Worm (Caenorhabditis elegans): ENCODE measurements around the gene ugt-61.

Gene ugt-61

DNA sequence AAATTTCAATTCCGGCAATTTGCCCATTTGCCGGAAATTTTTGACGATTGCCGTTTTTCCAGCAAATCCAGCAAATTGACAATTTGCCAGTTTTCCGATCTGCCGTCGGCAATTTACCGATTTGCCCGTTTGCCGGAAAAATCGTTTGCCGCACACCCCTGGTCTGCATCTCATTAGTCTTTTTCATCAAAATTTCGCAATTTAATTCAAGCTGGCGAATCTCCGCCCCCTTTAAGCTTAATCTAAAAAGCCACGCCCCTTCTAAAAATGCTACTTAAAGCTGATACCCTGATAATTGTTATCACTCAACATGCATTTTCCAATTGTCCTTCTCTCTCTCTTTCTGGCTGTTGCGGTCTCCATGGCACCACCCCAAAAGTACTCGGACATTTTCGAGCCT lies 41.1 kb downstream of the ugt-61 start, which contains the start of gene Y60C6A.1:
Gene Y60C6A.1, plus strand, starts transcription at position 301 of the 400 bp plus-strand sequence.
- TF ChIP-seq pha-4 (tag; optimal IDR thresholded peaks at IDR 0.05) (no peak), lin-13 (tag; optimal IDR thresholded peaks at IDR 0.05) (no peak), mep-1 (tag; optimal IDR thresholded peaks at IDR 0.05) (no peak), elt-1 (tag; optimal IDR thresholded peaks at IDR 0.05; ENCODE audit: borderline replicate concordance, insufficient read depth) (no peak), ztf-11 (tag; optimal IDR thresholded peaks at IDR 0.05) (no peak), nhr-28 (tag; optimal IDR thresholded peaks at IDR 0.05) (no peak), bed-3 (GFP tag; optimal IDR thresholded peaks at IDR 0.05) (no peak), nhr-12 (tag; optimal IDR thresholded peaks at IDR 0.05) (no peak), nhr-237 (tag; optimal IDR thresholded peaks at IDR 0.05) (no peak), mls-2 (tag; optimal IDR thresholded peaks at IDR 0.05) (no peak), zip-8 (tag; optimal IDR thresholded peaks at IDR 0.05) (no peak), flh-1 (GFP tag; optimal IDR thresholded peaks at IDR 0.05) (no peak), tbx-8 (GFP tag; optimal IDR thresholded peaks at IDR 0.05) (no peak)

DNA sequence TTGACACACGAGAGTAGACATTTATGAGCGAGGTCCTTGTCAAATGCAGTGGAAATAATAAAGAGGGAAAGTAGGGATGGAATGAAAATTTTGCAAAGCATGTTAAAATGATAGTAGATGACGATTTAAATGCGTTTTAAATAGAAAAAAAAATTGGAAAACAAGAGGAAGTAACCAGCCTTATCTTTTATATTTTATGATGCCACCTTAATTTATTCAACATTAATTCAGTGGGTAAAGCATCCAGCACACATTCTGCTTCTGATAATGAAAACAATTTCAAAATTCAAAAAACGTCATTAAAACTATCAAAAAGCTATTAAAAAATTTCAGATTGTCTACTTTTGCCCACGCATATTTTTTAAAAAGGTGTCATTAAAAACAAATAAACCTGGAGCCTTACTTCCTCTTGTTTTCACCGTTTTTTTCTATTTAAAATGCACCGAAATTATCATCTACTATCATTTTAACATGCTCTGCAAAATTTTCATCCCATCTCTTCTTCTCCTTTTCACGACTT lies 43.2 kb downstream of the ugt-61 start, which contains the start of the genes Y60C6A.2 and Y60C6A.3:
Gene Y60C6A.2, minus strand, starts transcription at position 101 of the 520 bp plus-strand sequence.
Gene Y60C6A.3, plus strand, starts transcription at position 470 of the 520 bp plus-strand sequence.
- no peak for TF ChIP-seq nhr-76 (tag; optimal IDR thresholded peaks at IDR 0.05)
- TF ChIP-seq zip-8 (tag; optimal IDR thresholded peaks at IDR 0.05): no peak
- TF ChIP-seq ztf-11 (tag; optimal IDR thresholded peaks at IDR 0.05): no peak
- TF ChIP-seq nhr-12 (tag; optimal IDR thresholded peaks at IDR 0.05): no peak
- no peak for TF ChIP-seq lin-32 (GFP tag; optimal IDR thresholded peaks at IDR 0.05)
- TF ChIP-seq ceh-39 (tag; optimal IDR thresholded peaks at IDR 0.05): no peak
- no peak for TF ChIP-seq blmp-1 (tag; optimal IDR thresholded peaks at IDR 0.05)
- TF ChIP-seq ham-2 (GFP tag; optimal IDR thresholded peaks at IDR 0.05): no peak
- no peak for TF ChIP-seq cnd-1 (tag; optimal IDR thresholded peaks at IDR 0.05)

DNA sequence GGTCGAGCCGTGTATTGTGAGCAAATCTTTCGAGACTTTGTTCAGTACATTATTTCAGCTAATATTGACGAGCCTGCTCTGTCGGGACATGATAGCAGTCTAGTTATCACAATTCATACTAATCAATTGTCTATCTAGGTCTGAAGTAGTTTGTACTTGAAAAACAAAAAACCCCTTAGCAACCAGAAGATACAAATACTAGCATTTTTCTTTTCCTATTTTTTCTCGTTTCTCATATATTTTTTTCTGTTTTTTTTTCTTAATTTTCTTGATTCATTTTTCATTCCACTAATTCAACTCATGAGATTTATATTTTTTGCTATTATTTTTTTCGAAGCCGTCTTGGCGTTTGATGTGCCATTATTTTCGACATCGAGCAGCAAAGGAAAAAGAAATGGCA lies 44.9 kb downstream of the ugt-61 start, which contains the start of gene R02F11.9:
Gene R02F11.9, plus strand, starts transcription at position 301 of the 400 bp plus-strand sequence.
- TF ChIP-seq ces-1 (GFP tag; optimal IDR thresholded peaks at IDR 0.05) (no peak), snpc-4 (tag; optimal IDR thresholded peaks at IDR 0.05) (no peak)

DNA sequence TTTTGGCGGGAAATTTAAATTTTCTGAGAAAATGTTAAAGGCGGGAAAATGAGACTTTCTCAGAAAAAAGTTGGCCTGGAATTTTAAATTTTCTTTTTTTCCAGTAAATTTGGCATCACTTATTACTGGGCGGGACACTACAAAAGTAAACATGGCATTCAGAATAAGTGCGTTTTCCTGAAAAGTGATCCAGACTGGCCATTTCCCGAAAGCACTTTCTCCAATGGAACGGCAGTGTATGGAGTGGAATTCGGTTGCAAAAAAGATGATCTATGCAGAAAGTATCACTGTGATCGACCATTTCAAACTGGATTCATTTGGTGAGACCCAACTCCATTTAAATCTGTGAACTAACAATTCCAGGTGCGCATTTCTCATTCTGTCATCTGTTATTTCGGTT lies 45.6 kb downstream of the ugt-61 start:
- TF ChIP-seq elt-3 (tag; optimal IDR thresholded peaks at IDR 0.05) (no peak), unc-39 (tag; optimal IDR thresholded peaks at IDR 0.05) (no peak), ceh-43 (GFP tag; optimal IDR thresholded peaks at IDR 0.05) (no peak), drap-1 (GFP tag; optimal IDR thresholded peaks at IDR 0.05) (no peak), ham-2 (GFP tag; optimal IDR thresholded peaks at IDR 0.05) (no peak), nhr-237 (tag; optimal IDR thresholded peaks at IDR 0.05) (no peak), ces-1 (GFP tag; optimal IDR thresholded peaks at IDR 0.05) (no peak), sem-2 (GFP tag; optimal IDR thresholded peaks at IDR 0.05) (no peak), nhr-28 (tag; optimal IDR thresholded peaks at IDR 0.05) (no peak), flh-1 (GFP tag; optimal IDR thresholded peaks at IDR 0.05) (no peak), lin-32 (GFP tag; optimal IDR thresholded peaks at IDR 0.05) (no peak), nhr-76 (tag; optimal IDR thresholded peaks at IDR 0.05) (no peak), blmp-1 (tag; optimal IDR thresholded peaks at IDR 0.05) (no peak), mab-5 (tag; optimal IDR thresholded peaks at IDR 0.05) (no peak), elt-1 (tag; optimal IDR thresholded peaks at IDR 0.05; ENCODE audit: borderline replicate concordance, insufficient read depth) (no peak)

DNA sequence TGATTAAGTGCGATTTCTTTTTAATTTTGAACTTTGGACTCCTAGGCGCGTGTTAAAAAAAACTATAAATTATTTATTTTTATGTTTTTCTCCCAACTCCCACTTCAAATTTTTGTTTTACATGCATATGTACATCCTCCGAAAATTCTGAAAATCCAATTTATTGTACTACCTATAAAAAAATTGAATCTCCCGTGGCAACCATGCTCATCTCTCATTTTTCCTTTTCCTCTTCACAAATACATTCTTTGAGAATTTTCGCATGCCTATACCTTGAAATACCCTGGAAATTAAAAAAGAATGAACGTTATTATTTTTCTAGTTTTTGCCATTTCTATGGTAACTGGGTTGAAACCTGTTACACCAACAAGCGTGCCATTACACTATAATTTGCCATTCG lies 46.6 kb downstream of the ugt-61 start, which contains the start of gene R02F11.10:
Gene R02F11.10, plus strand, starts transcription at position 301 of the 400 bp plus-strand sequence.
- TF ChIP-seq zip-8 (tag; optimal IDR thresholded peaks at IDR 0.05): no peak
- no peak for TF ChIP-seq blmp-1 (tag; optimal IDR thresholded peaks at IDR 0.05)
- TF ChIP-seq mep-1 (tag; optimal IDR thresholded peaks at IDR 0.05): no peak
- no peak for TF ChIP-seq mls-2 (tag; optimal IDR thresholded peaks at IDR 0.05)
- TF ChIP-seq cnd-1 (tag; optimal IDR thresholded peaks at IDR 0.05): no peak
- no peak for TF ChIP-seq bed-3 (GFP tag; optimal IDR thresholded peaks at IDR 0.05)

DNA sequence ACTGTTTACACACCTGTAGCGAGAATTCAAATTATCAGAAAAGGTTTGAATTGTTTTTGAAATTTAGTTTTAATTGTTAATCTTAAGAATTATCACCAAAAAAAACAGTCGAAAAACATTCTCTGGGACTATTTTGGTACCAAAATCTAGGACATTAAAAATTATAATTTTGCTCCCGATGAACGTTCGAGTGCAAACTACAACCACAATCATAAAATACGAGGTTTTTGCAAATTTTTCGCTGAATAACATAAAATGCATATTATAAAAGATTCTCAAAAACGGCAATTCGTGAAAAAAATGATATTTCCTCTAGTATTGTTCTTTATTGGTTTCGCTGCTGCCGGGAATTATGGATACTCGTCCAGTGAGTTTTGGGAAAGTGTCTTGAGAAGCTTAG lies 48.1 kb downstream of the ugt-61 start, which contains the start of gene R02F11.12:
Gene R02F11.12, plus strand, starts transcription at position 301 of the 400 bp plus-strand sequence.
- TF ChIP-seq nhr-28 (tag; optimal IDR thresholded peaks at IDR 0.05) (no peak), pha-4 (tag; optimal IDR thresholded peaks at IDR 0.05) (no peak), zip-8 (tag; optimal IDR thresholded peaks at IDR 0.05) (no peak), ceh-39 (tag; optimal IDR thresholded peaks at IDR 0.05) (no peak), lin-32 (GFP tag; optimal IDR thresholded peaks at IDR 0.05) (no peak), sptf-1 (tag; optimal IDR thresholded peaks at IDR 0.05) (no peak), nhr-2 (tag; optimal IDR thresholded peaks at IDR 0.05) (no peak), elt-3 (tag; optimal IDR thresholded peaks at IDR 0.05) (no peak), drap-1 (GFP tag; optimal IDR thresholded peaks at IDR 0.05) (no peak)

Measured in whole organism, mixed stage, embryonic.